Worm (Caenorhabditis elegans) whole organism, late embryonic: Measurements from ENCODE around the gene C04G6.6.

ENCODE experiments used
- K09A11.1 ChIP-seq: sonication (generic microtip); optimal IDR thresholded peaks from 2 replicates; lab custom pipeline; 2017; ENCODE audit warnings: antibody characterized with exemption, mild to moderate bottlenecking, missing genetic modification characterization, missing compliant biosample characterization; ENCODE audit not compliant: insufficient read depth
- Y22D7AL.16 ChIP-seq: sonication (generic microtip); optimal IDR thresholded peaks from 2 replicates; lab custom pipeline; 2016; ENCODE audit warnings: missing genetic modification characterization, missing compliant biosample characterization
- ceh-9 ChIP-seq: sonication (generic microtip); optimal IDR thresholded peaks from 2 replicates; lab custom pipeline; 2016; ENCODE audit warnings: mild to moderate bottlenecking, missing genetic modification characterization, inconsistent platforms, missing compliant biosample characterization
- elt-2 ChIP-seq: sonication (generic microtip); optimal IDR thresholded peaks from 2 replicates; lab custom pipeline; 2016; ENCODE audit warnings: missing genetic modification reagents, missing genetic modification characterization, missing compliant biosample characterization
- nhr-11 ChIP-seq: fragments of 150-350 bp; optimal IDR thresholded peaks from 2 replicates; lab custom pipeline; 2014; ENCODE audit warnings: missing biosample characterization, missing genetic modification characterization
- odd-2 ChIP-seq: sonication (generic microtip); optimal IDR thresholded peaks from 2 replicates; lab custom pipeline; 2017; ENCODE audit warnings: antibody characterized with exemption, mild to moderate bottlenecking, missing genetic modification characterization, missing compliant biosample characterization
- pqm-1 ChIP-seq: sonication (generic microtip); optimal IDR thresholded peaks from 2 replicates; lab custom pipeline; 2016; ENCODE audit warnings: missing genetic modification characterization, missing compliant biosample characterization
- ref-2 ChIP-seq: sonication (generic microtip); optimal IDR thresholded peaks from 2 replicates; lab custom pipeline; 2016; ENCODE audit warnings: missing genetic modification characterization, missing compliant biosample characterization
- tbx-2 ChIP-seq: sonication (generic microtip); optimal IDR thresholded peaks from 2 replicates; lab custom pipeline; 2016; ENCODE audit warnings: missing genetic modification characterization, missing compliant biosample characterization
- unc-55 ChIP-seq: sonication (generic microtip); optimal IDR thresholded peaks from 2 replicates; lab custom pipeline; 2017; ENCODE audit warnings: missing biosample characterization, missing genetic modification reagents, missing genetic modification characterization

- TF ChIP-seq odd-2 (tag; lab: Kevin White, UChicago) (no peak), unc-55 (GFP tag; lab: Kevin White, UChicago) (peak; percentile 81), ref-2 (tag; lab: Kevin White, UChicago) (no peak), K09A11.1 (tag; lab: Kevin White, UChicago) (no peak), ceh-9 (no peak), pqm-1 (tag; lab: Kevin White, UChicago) (no peak), tbx-2 (tag; lab: Kevin White, UChicago) (no peak), elt-2 (tag; lab: Kevin White, UChicago) (no peak), Y22D7AL.16 (tag; lab: Kevin White, UChicago) (no peak), nhr-11 (tag; lab: Kevin White, UChicago) (no peak)
Measured at ce11 chrII:5120612-5121011, 21.1 kb upstream of the C04G6.6 start.
